Fruit fly (Drosophila melanogaster) whole organism, pupa: Measurements from ENCODE around the gene odd.

Source experiments
- CG10348 ChIP-seq: fragments of 200-800 bp; sonication (Bioruptor generic); IDR thresholded peaks from 2 replicates; pipeline ENCODE4 v1.3.6; 2022; ENCODE audit warnings: missing biosample characterization, missing genetic modification characterization
- CG12605 ChIP-seq: fragments of 200-800 bp; sonication (Bioruptor generic); IDR thresholded peaks from 2 replicates; pipeline ENCODE4 v1.3.6; 2022; ENCODE audit warnings: missing biosample characterization, missing genetic modification characterization
- CG14655 ChIP-seq: fragments of 200-800 bp; sonication (Bioruptor generic); optimal IDR thresholded peaks from 3 replicates; lab custom pipeline; 2017; ENCODE audit warnings: mild to moderate bottlenecking, missing biosample characterization, missing genetic modification reagents, missing genetic modification characterization
- CG15710 ChIP-seq: fragments of 200-800 bp; sonication (Bioruptor generic); optimal IDR thresholded peaks from 2 replicates; lab custom pipeline; 2018; ENCODE audit warnings: missing biosample characterization, mild to moderate bottlenecking, missing genetic modification characterization, moderate library complexity
- CG17806 ChIP-seq: fragments of 200-800 bp; sonication (Bioruptor generic); optimal IDR thresholded peaks from 2 replicates; lab custom pipeline; 2018; ENCODE audit warnings: missing biosample characterization, mild to moderate bottlenecking, missing genetic modification characterization, moderate library complexity
- CG4496 ChIP-seq: fragments of 200-800 bp; sonication (Bioruptor generic); IDR thresholded peaks from 3 replicates; pipeline ENCODE4 v1.3.6; 2022; ENCODE audit warnings: missing biosample characterization, missing genetic modification characterization
- CG8159 ChIP-seq: fragments of 200-800 bp; sonication (Bioruptor generic); optimal IDR thresholded peaks from 3 replicates; lab custom pipeline; 2018; ENCODE audit warnings: missing biosample characterization, mild to moderate bottlenecking, missing genetic modification characterization, moderate library complexity
- CG9948 ChIP-seq: fragments of 200-800 bp; sonication (Bioruptor generic); optimal IDR thresholded peaks from 2 replicates; lab custom pipeline; 2018; ENCODE audit warnings: missing biosample characterization, mild to moderate bottlenecking, missing genetic modification characterization, moderate library complexity
- EcR ChIP-seq: fragments of 200-800 bp; sonication (Bioruptor generic); optimal IDR thresholded peaks from 3 replicates; lab custom pipeline; 2019; ENCODE audit warnings: missing biosample characterization, missing genetic modification characterization, mild to moderate bottlenecking, moderate library complexity, missing genetic modification reagents
- Ets98B ChIP-seq: fragments of 200-800 bp; sonication (Bioruptor generic); IDR thresholded peaks from 2 replicates; pipeline ENCODE4 v1.3.6; 2022; ENCODE audit warnings: missing biosample characterization, missing genetic modification characterization
- Pif1A ChIP-seq: fragments of 200-800 bp; sonication (Bioruptor generic); optimal IDR thresholded peaks from 3 replicates; lab custom pipeline; 2016; ENCODE audit warnings: missing biosample characterization, missing genetic modification characterization
- fd96Ca ChIP-seq: fragments of 200-800 bp; sonication (Bioruptor generic); IDR thresholded peaks from 3 replicates; pipeline ENCODE4 v1.3.6; 2022; ENCODE audit warnings: missing biosample characterization, missing genetic modification characterization

- TF ChIP-seq Pif1A (GFP tag; lab: Kevin White, UChicago) (no peak), CG17806 (tag; lab: Kevin White, UChicago) (no peak), Ets98B (GFP tag; lab: Robert Waterston, UW) (no peak), CG10348 (GFP tag; lab: Robert Waterston, UW) (no peak), CG15710 (tag; lab: Kevin White, UChicago) (no peak), CG12605 (GFP tag; lab: Robert Waterston, UW) (no peak), CG9948 (no peak), fd96Ca (no peak), CG8159 (tag; lab: Kevin White, UChicago) (no peak), CG4496 (no peak), EcR (GFP tag; lab: Kevin White, UChicago) (no peak), CG14655 (GFP tag; lab: Kevin White, UChicago) (no peak)
These were observed 35.1 kb downstream of the odd start for dm6 chr2L:3571457-3571856.
